Fruit fly (Drosophila melanogaster): Measurements from ENCODE around the gene ssp6.

The ssp6 gene

DNA sequence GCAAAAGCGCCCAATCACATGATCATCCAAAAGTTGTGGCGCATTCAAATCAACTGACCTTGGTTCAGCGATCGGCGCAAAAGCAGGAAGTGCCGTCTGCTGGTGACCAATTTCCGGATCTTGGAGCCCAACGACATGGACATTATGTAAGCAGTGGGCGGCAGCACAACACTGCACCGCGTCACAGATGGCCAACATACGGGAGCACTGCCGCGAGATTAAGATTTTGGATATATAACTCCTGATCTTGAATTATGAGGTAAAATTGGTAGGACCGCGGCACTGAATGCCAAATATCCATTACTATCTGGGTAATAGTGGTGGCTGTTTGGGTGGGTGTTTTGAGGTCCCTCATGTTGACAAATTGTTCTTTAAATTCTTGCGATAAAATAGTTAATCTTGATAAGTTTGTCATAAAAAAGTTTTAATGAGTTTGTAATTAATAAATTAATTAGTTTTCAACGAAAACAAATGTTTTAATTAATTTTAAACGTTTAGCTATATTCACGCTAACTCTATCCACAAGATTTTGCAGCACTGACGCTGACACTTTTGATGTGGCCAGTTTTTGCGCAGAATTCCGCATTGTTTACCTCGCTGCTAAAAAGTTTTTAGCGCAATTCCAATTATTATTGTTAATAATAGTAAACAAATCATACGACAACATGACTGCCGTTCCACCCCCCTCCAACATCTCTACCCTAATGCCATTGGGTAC lies 1.4 kb upstream of the ssp6 start, which contains the start of the genes CG13295 and CG6610 (continued):
- TF ChIP-seq en (GFP tag; optimal IDR thresholded peaks at IDR 0.05) (no peak), Hey (tag; optimal IDR thresholded peaks at IDR 0.05) (no peak), ssp (GFP tag; IDR thresholded peaks at IDR 0.05) (peak; percentile 36), CG9932 (GFP tag; IDR thresholded peaks at IDR 0.05) (peak; percentile 83), CG7556 (GFP tag; optimal IDR thresholded peaks at IDR 0.05) (peak; percentile 28), MBD-R2 (GFP tag; IDR thresholded peaks at IDR 0.05) (peak; percentile 68), nom (GFP tag; optimal IDR thresholded peaks at IDR 0.05) (peak; percentile 2), PHDP (tag; optimal IDR thresholded peaks at IDR 0.05) (peak; percentile 52), danr (GFP tag; IDR thresholded peaks at IDR 0.05) (no peak), pros (GFP tag; optimal IDR thresholded peaks at IDR 0.05) (no peak), Camta (GFP tag; optimal IDR thresholded peaks at IDR 0.05) (peak; percentile 30), stwl (tag; optimal IDR thresholded peaks at IDR 0.05) (peak; percentile 58), ken (GFP tag; IDR thresholded peaks at IDR 0.05) (peak; percentile 19; the same call in 1 of the 3 replicates), D19B (GFP tag; optimal IDR thresholded peaks at IDR 0.05) (peak; percentile 41), Dbx (GFP tag; IDR thresholded peaks at IDR 0.05) (0 out of 3 replicates have a peak, but pooled peaks have one; percentile 55), CG14441 (GFP tag; IDR thresholded peaks at IDR 0.05) (peak; percentile 36; the same call in 1 of the 2 replicates), pb (GFP tag; optimal IDR thresholded peaks at IDR 0.05) (no peak), vnd (GFP tag; IDR thresholded peaks at IDR 0.05; ENCODE audit: partially characterized antibody) (no peak), fd96Cb (tag; optimal IDR thresholded peaks at IDR 0.05) (peak; percentile 27), scrt (GFP tag; optimal IDR thresholded peaks at IDR 0.05) (peak; percentile 40), CG4328 (GFP tag; optimal IDR thresholded peaks at IDR 0.05) (peak; percentile 61), Dp (GFP tag; optimal IDR thresholded peaks at IDR 0.05) (peak; percentile 4), tll (GFP tag; optimal IDR thresholded peaks at IDR 0.05) (peak in 1 of 2 experiments; percentile 52), Doc2 (GFP tag; IDR thresholded peaks at IDR 0.05) (no peak), slbo (GFP tag; IDR thresholded peaks at IDR 0.05) (peak; percentile 70), Meics (GFP tag; optimal IDR thresholded peaks at IDR 0.05) (peak; percentile 52), grau (tag; optimal IDR thresholded peaks at IDR 0.05) (peak; percentile 73), Abd-B (GFP tag; optimal IDR thresholded peaks at IDR 0.05) (peak; percentile 50), CG15601 (tag; optimal IDR thresholded peaks at IDR 0.05) (peak; percentile 54), CG9817 (tag; optimal IDR thresholded peaks at IDR 0.05) (peak; percentile 76), lmd (GFP tag; IDR thresholded peaks at IDR 0.05) (peak; percentile 58; the same call in 1 of the 2 replicates), trem (tag; optimal IDR thresholded peaks at IDR 0.05) (peak; percentile 58), CG31441 (GFP tag; IDR thresholded peaks at IDR 0.05) (peak; percentile 60; the same call in 1 of the 2 replicates), CG18599 (GFP tag; optimal IDR thresholded peaks at IDR 0.05) (peak; percentile 64), CG30431 (GFP tag; optimal IDR thresholded peaks at IDR 0.05) (peak; percentile 5), Usf (GFP tag; optimal IDR thresholded peaks at IDR 0.05) (peak; percentile 31), CG13123 (GFP tag; optimal IDR thresholded peaks at IDR 0.05) (no peak), CG16863 (GFP tag; optimal IDR thresholded peaks at IDR 0.05) (no peak), Nf-YB (GFP tag; optimal IDR thresholded peaks at IDR 0.05) (no peak), caup (GFP tag; optimal IDR thresholded peaks at IDR 0.05; ENCODE audit: severe bottlenecking) (peak; percentile 12), CG16813 (GFP tag; IDR thresholded peaks at IDR 0.05; ENCODE audit: partially characterized antibody) (no peak), CG13775 (GFP tag; optimal IDR thresholded peaks at IDR 0.05) (peak; percentile 66), CG8944 (GFP tag; optimal IDR thresholded peaks at IDR 0.05) (no peak), CG4730 (GFP tag; IDR thresholded peaks at IDR 0.05) (0 out of 2 replicates have a peak, but pooled peaks have one; percentile 28), rib (GFP tag; IDR thresholded peaks at IDR 0.05) (no peak), CG14710 (tag; optimal IDR thresholded peaks at IDR 0.05) (peak; percentile 67), Jarid2 (GFP tag; optimal IDR thresholded peaks at IDR 0.05) (no peak), tgo (GFP tag; IDR thresholded peaks at IDR 0.05) (no peak; the same call in 2 of the 3 replicates)

Data from whole organism, embryonic.